Fruit fly (Drosophila melanogaster): ENCODE measurements around the gene CG34325.

- no peak for TF ChIP-seq Pif1B (GFP tag; optimal IDR thresholded peaks at IDR 0.05)
- TF ChIP-seq EcR (GFP tag; optimal IDR thresholded peaks at IDR 0.05) = no peak
- no peak for TF ChIP-seq CG8159 (tag; optimal IDR thresholded peaks at IDR 0.05)
- TF ChIP-seq CG34367 (tag; optimal IDR thresholded peaks at IDR 0.05) = no peak
- TF ChIP-seq D1 (tag; optimal IDR thresholded peaks at IDR 0.05) = no peak
- TF ChIP-seq CG9948 (tag; optimal IDR thresholded peaks at IDR 0.05) = no peak
- TF ChIP-seq CG12605 (GFP tag; IDR thresholded peaks at IDR 0.05) = no peak
- no peak for TF ChIP-seq CG15710 (tag; optimal IDR thresholded peaks at IDR 0.05)
Measured at dm6 chrX:16701941-16702340, 19.3 kb downstream of the CG34325 start, which contains the start of gene sphe.
